Worm (Caenorhabditis elegans) whole organism, L4 larva: ENCODE data around the gene F31E8.5.
A peak's percentile ranks its signal among the peaks of the same experiment; 100 is the strongest.

Experiments used
- F49E8.2 ChIP-seq: sonication (generic microtip); optimal IDR thresholded peaks from 2 replicates; lab custom pipeline; 2016; ENCODE audit warnings: missing compliant biosample characterization, mild to moderate bottlenecking, missing genetic modification characterization, borderline replicate concordance
- T20F7.1 ChIP-seq: fragments of 200-800 bp; sonication (Bioruptor generic); optimal IDR thresholded peaks from 2 replicates; lab custom pipeline; 2018; ENCODE audit warnings: mild to moderate bottlenecking, missing genetic modification characterization, missing compliant biosample characterization
- T26A8.4 ChIP-seq: fragments of 200-800 bp; sonication (Bioruptor generic); IDR thresholded peaks from 2 replicates; pipeline ENCODE4 v1.3.6; 2022; ENCODE audit warnings: missing genetic modification characterization, missing compliant biosample characterization
- Y5F2A.4 ChIP-seq: fragments of 200-800 bp; sonication (Bioruptor generic); optimal IDR thresholded peaks from 2 replicates; lab custom pipeline; 2018; ENCODE audit warnings: mild to moderate bottlenecking, missing genetic modification characterization, missing compliant biosample characterization
- Y75B8A.6 ChIP-seq: fragments of 200-800 bp; sonication (Bioruptor generic); IDR thresholded peaks from 2 replicates; pipeline ENCODE4 v1.3.6; 2022; ENCODE audit warnings: missing genetic modification reagents, missing genetic modification characterization, missing compliant biosample characterization
- ZK337.2 ChIP-seq: fragments of 200-800 bp; sonication (Bioruptor generic); IDR thresholded peaks from 2 replicates; pipeline ENCODE4 v1.3.6; 2022; ENCODE audit warnings: missing genetic modification reagents, missing genetic modification characterization, missing compliant biosample characterization
- arid-1 ChIP-seq: fragments of 200-800 bp; sonication (Bioruptor generic); conservative IDR thresholded peaks from 2 replicates; pipeline ENCODE4 v1.3.6; 2022; ENCODE audit warnings: missing genetic modification reagents, missing genetic modification characterization, missing compliant biosample characterization
- ceh-20 ChIP-seq: fragments of 200-800 bp; sonication (Bioruptor generic); IDR thresholded peaks from 2 replicates; pipeline ENCODE4 v1.3.6; 2022; ENCODE audit warnings: missing genetic modification reagents, missing genetic modification characterization, missing compliant biosample characterization
- ceh-82 ChIP-seq: sonication (generic microtip); optimal IDR thresholded peaks from 2 replicates; lab custom pipeline; 2017; ENCODE audit warnings: missing biosample characterization, missing genetic modification characterization
- ces-1 ChIP-seq: fragments of 150-350 bp; sonication (generic microtip); optimal IDR thresholded peaks from 4 replicates; lab custom pipeline; 2014; ENCODE audit warnings: missing biosample characterization, missing genetic modification reagents, missing genetic modification characterization
- cey-2 ChIP-seq: sonication (generic microtip); optimal IDR thresholded peaks from 3 replicates; lab custom pipeline; 2017; ENCODE audit warnings: missing genetic modification characterization, mild to moderate bottlenecking, missing compliant biosample characterization, antibody characterized with exemption, borderline replicate concordance; ENCODE audit not compliant: insufficient read depth
- daf-16 ChIP-seq, 3 experiments: sonication (generic microtip); optimal IDR thresholded peaks; 2 replicates each; lab custom pipeline; 2016 to 2017; ENCODE audit warnings: missing genetic modification characterization in 3 of 3, missing genetic modification reagents in 3 of 3, mild to moderate bottlenecking in 2 of 3, missing compliant biosample characterization in 2 of 3, missing biosample characterization in 1 of 3, moderate library complexity in 1 of 3
- daf-8 ChIP-seq: fragments of 200-800 bp; sonication (Bioruptor generic); IDR thresholded peaks from 2 replicates; pipeline ENCODE4 v1.3.6; 2022; ENCODE audit warnings: missing genetic modification characterization, missing compliant biosample characterization
- dmd-6 ChIP-seq: fragments of 200-800 bp; sonication (Bioruptor generic); IDR thresholded peaks from 2 replicates; pipeline ENCODE4 v1.3.6; 2022; ENCODE audit warnings: missing genetic modification reagents, missing genetic modification characterization, missing compliant biosample characterization
- dpl-1 ChIP-seq: fragments of 150-350 bp; optimal IDR thresholded peaks from 2 replicates; lab custom pipeline; 2014; ENCODE audit warnings: missing biosample characterization, missing genetic modification reagents, missing genetic modification characterization
- dve-1 ChIP-seq: sonication (generic microtip); optimal IDR thresholded peaks from 2 replicates; lab custom pipeline; 2017; ENCODE audit warnings: antibody characterized with exemption, mild to moderate bottlenecking, missing genetic modification characterization, missing compliant biosample characterization; ENCODE audit not compliant: insufficient read depth
- fkh-10 ChIP-seq: fragments of 150-350 bp; optimal IDR thresholded peaks from 2 replicates; lab custom pipeline; 2014; ENCODE audit warnings: missing biosample characterization, missing genetic modification reagents, missing genetic modification characterization
- hlh-11 ChIP-seq: fragments of 200-800 bp; sonication (Bioruptor generic); optimal IDR thresholded peaks from 2 replicates; lab custom pipeline; 2018; ENCODE audit warnings: mild to moderate bottlenecking, missing genetic modification characterization, missing compliant biosample characterization
- hlh-30 ChIP-seq: sonication (generic microtip); optimal IDR thresholded peaks from 2 replicates; lab custom pipeline; 2017; ENCODE audit warnings: antibody characterized with exemption, mild to moderate bottlenecking, missing genetic modification characterization, missing compliant biosample characterization; ENCODE audit not compliant: insufficient read depth
- jun-1 ChIP-seq: fragments of 150-350 bp; optimal IDR thresholded peaks from 2 replicates; lab custom pipeline; 2014; ENCODE audit warnings: missing biosample characterization, missing genetic modification reagents, missing genetic modification characterization
- lin-13 ChIP-seq: fragments of 150-350 bp; optimal IDR thresholded peaks from 2 replicates; lab custom pipeline; 2014; ENCODE audit warnings: missing biosample characterization, missing genetic modification reagents, missing genetic modification characterization
- lin-15B ChIP-seq: fragments of 150-350 bp; sonication (generic microtip); optimal IDR thresholded peaks from 3 replicates; lab custom pipeline; 2014; ENCODE audit warnings: missing biosample characterization, missing genetic modification characterization
- lsy-2 ChIP-seq, 2 experiments: fragments of 150-350 bp in 1 of 2; sonication (generic microtip) in 1 of 2; optimal IDR thresholded peaks; 2 replicates each; lab custom pipeline; 2014 to 2017; ENCODE audit warnings: missing biosample characterization in 2 of 2, missing genetic modification characterization in 2 of 2
- madf-5 ChIP-seq, 2 experiments: fragments of 200-800 bp; sonication (Bioruptor generic); IDR thresholded peaks; 2 replicates each; pipeline ENCODE4 v1.3.6; 2022; ENCODE audit warnings: missing compliant biosample characterization in 2 of 2, missing genetic modification characterization in 2 of 2
- madf-9 ChIP-seq: fragments of 200-800 bp; sonication (Bioruptor generic); conservative IDR thresholded peaks from 2 replicates; pipeline ENCODE4 v1.3.6; 2022; ENCODE audit warnings: missing genetic modification reagents, missing genetic modification characterization, missing compliant biosample characterization
- mdt-29 ChIP-seq: fragments of 200-800 bp; sonication (Bioruptor generic); IDR thresholded peaks from 2 replicates; pipeline ENCODE4 v1.3.6; 2022; ENCODE audit warnings: missing genetic modification reagents, missing genetic modification characterization, missing compliant biosample characterization
- mxl-3 ChIP-seq: fragments of 200-800 bp; sonication (Bioruptor generic); optimal IDR thresholded peaks from 2 replicates; lab custom pipeline; 2018; ENCODE audit warnings: mild to moderate bottlenecking, missing genetic modification characterization, missing compliant biosample characterization
- nhr-111 ChIP-seq: fragments of 200-800 bp; sonication (Bioruptor generic); optimal IDR thresholded peaks from 2 replicates; lab custom pipeline; 2018; ENCODE audit warnings: mild to moderate bottlenecking, missing genetic modification characterization, missing compliant biosample characterization
- nhr-237 ChIP-seq: sonication (generic microtip); optimal IDR thresholded peaks from 2 replicates; lab custom pipeline; 2017; ENCODE audit warnings: missing biosample characterization, missing genetic modification characterization
- nhr-77 ChIP-seq: fragments of 150-350 bp; optimal IDR thresholded peaks from 2 replicates; lab custom pipeline; 2014; ENCODE audit warnings: missing biosample characterization, missing genetic modification characterization
- pha-4 ChIP-seq, 2 experiments: fragments of 150-350 bp in 1 of 2; fragments of 200-800 bp in 1 of 2; sonication (Bioruptor generic) in 1 of 2; IDR thresholded peaks in 1 of 2; optimal IDR thresholded peaks in 1 of 2; 2 replicates each; pipeline versions ENCODE4 v1.3.6 to Lab custom; 2014 to 2022; ENCODE audit warnings: missing genetic modification characterization in 2 of 2, missing genetic modification reagents in 2 of 2, missing biosample characterization in 1 of 2, missing compliant biosample characterization in 1 of 2
- pqm-1 ChIP-seq: sonication (generic microtip); optimal IDR thresholded peaks from 2 replicates; lab custom pipeline; 2017; ENCODE audit warnings: missing biosample characterization, missing genetic modification characterization
- spr-3 ChIP-seq: fragments of 200-800 bp; sonication (Bioruptor generic); optimal IDR thresholded peaks from 2 replicates; lab custom pipeline; 2018; ENCODE audit warnings: mild to moderate bottlenecking, missing genetic modification characterization, missing compliant biosample characterization
- tag-97 ChIP-seq: fragments of 200-800 bp; sonication (Bioruptor generic); IDR thresholded peaks from 2 replicates; pipeline ENCODE4 v1.3.6; 2022; ENCODE audit warnings: missing genetic modification characterization, missing compliant biosample characterization
- tra-1 ChIP-seq: fragments of 200-800 bp; sonication (Bioruptor generic); IDR thresholded peaks from 2 replicates; pipeline ENCODE4 v1.3.6; 2022; ENCODE audit warnings: missing genetic modification reagents, missing genetic modification characterization, missing compliant biosample characterization
- unc-39 ChIP-seq: sonication (generic microtip); optimal IDR thresholded peaks from 2 replicates; lab custom pipeline; 2017; ENCODE audit warnings: missing biosample characterization, missing genetic modification characterization
- unc-62 ChIP-seq, 3 experiments: fragments of 150-350 bp in 1 of 3; sonication (generic microtip); optimal IDR thresholded peaks in 2 of 3; peaks in 1 of 3; 1 replicate in 1 of 3; 2 replicates in 2 of 3; lab custom pipeline; 2014 to 2017; ENCODE audit warnings: missing biosample characterization in 3 of 3, missing genetic modification characterization in 3 of 3, missing genetic modification reagents in 3 of 3, missing genotype in 1 of 3
- vab-7 ChIP-seq: fragments of 200-800 bp; sonication (Bioruptor generic); IDR thresholded peaks from 2 replicates; pipeline ENCODE4 v1.3.6; 2022; ENCODE audit warnings: missing genetic modification reagents, missing genetic modification characterization, missing compliant biosample characterization
- zfp-3 ChIP-seq: fragments of 200-800 bp; sonication (Bioruptor generic); conservative IDR thresholded peaks from 2 replicates; pipeline ENCODE4 v1.3.6; 2022; ENCODE audit warnings: missing genetic modification reagents, missing genetic modification characterization, missing compliant biosample characterization
- ztf-11 ChIP-seq: fragments of 150-350 bp; optimal IDR thresholded peaks from 2 replicates; lab custom pipeline; 2014; ENCODE audit warnings: missing biosample characterization, missing genetic modification characterization

F31E8.5 gene

DNA sequence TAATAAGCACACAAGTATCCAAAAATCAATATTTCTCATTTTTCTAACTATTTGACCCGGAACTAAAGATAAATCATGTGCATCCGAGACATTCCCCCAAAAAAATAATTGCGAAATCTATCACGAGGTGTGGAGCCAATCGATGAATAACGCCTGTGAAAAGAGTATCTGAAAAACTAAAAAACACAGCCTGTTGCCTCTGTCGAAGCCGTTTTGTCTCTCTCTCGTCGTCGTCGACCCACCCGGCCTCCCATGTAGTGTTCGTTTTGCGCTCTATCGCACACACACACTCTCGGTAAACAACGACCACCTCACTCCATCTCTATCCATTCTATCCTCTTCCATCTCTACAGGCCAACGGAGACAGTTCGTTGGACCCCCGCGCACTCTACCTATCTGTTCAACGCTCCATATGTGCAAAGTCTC, 24.3 kb downstream of the F31E8.5 start (continued):
- TF ChIP-seq ceh-20 (GFP tag; lab: Robert Waterston, UW) = peak; percentile 77
- no peak for TF ChIP-seq Y75B8A.6 (GFP tag; lab: Robert Waterston, UW)
- peak; percentile 55 for TF ChIP-seq dpl-1 (GFP tag; lab: Kevin White, UChicago)
- TF ChIP-seq mxl-3 (GFP tag; lab: Kevin White, UChicago) = peak; percentile 75
- 0 out of 2 replicates have a peak, but pooled peaks have one; percentile 33 for TF ChIP-seq tra-1 (GFP tag; lab: Robert Waterston, UW)
- peak; percentile 69 for TF ChIP-seq hlh-11 (tag; lab: Kevin White, UChicago)
- no peak for TF ChIP-seq ces-1
- TF ChIP-seq vab-7 (GFP tag; lab: Robert Waterston, UW) = no peak
- TF ChIP-seq jun-1 (tag; lab: Kevin White, UChicago) = no peak
- no peak for TF ChIP-seq tag-97 (GFP tag; lab: Robert Waterston, UW)
- TF ChIP-seq ZK337.2 (GFP tag; lab: Robert Waterston, UW) = no peak
- TF ChIP-seq dmd-6 (GFP tag; lab: Robert Waterston, UW) = peak; percentile 44
- TF ChIP-seq unc-39 = no peak
- peak; percentile 49 for TF ChIP-seq T20F7.1 (GFP tag; lab: Kevin White, UChicago)
- TF ChIP-seq madf-9 = 0 out of 2 replicates have a peak, but pooled peaks have one; percentile 23
- 0 out of 2 replicates have a peak, but pooled peaks have one; percentile 40 for TF ChIP-seq arid-1 (GFP tag; lab: Robert Waterston, UW)
- TF ChIP-seq nhr-77 = no peak

DNA sequence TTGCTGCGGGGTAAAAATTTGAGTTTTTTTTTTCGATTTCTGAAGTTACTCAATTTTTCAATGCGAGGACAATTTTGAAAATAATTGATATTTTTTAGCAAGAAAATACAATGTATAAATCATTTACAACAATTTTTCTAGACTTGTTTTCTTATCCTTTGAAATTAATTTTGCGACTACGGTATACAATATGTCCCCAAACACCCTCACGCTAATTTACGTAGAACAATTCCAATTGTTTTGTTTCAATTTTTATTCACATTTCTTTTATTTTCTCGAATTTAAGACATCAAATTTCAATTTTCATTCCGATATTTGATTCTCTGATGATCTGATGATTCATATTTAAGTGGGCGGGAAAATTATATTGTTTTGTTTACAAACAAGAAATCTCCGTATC, 25.1 kb downstream of the F31E8.5 start:
- TF ChIP-seq nhr-111 (GFP tag; lab: Kevin White, UChicago) (no peak), unc-62 (GFP tag; optimal IDR thresholded peaks at IDR 0.05 in 1 of 2; lab: Kevin White, UChicago) (peak in 1 of 2 experiments; percentile 60), unc-62 (tag; optimal IDR thresholded peaks at IDR 0.05; lab: Kevin White, UChicago) (no peak), lsy-2 (tag; optimal IDR thresholded peaks at IDR 0.05; lab: Kevin White, UChicago) (peak in 1 of 2 experiments; percentile 7), F49E8.2 (tag; lab: Kevin White, UChicago) (no peak), T26A8.4 (GFP tag; lab: Robert Waterston, UW) (no peak)

DNA sequence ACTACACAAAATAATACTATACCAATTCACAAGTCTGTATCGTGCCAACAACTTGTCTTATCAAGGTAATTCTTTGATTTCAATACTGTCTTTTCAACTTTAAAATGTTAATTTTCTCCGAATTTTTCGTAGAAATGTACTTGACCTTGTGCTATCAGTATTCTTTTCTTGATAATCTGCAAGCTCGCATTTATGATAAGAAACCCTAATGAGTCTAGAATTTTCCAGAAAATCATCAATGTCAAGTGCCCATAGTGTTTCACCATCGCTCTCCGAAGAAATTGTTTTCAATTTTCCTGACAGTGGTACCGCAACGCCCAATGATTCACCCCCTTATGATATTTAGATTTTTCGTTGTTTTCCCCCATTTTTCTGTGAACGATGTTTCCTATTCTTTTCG, 25.8 kb downstream of the F31E8.5 start:
- TF ChIP-seq ztf-11 (no peak), jun-1 (tag; lab: Kevin White, UChicago) (no peak), dmd-6 (GFP tag; lab: Robert Waterston, UW) (peak; percentile 46; the same call in 1 of the 2 replicates), tra-1 (GFP tag; lab: Robert Waterston, UW) (0 out of 2 replicates have a peak, but pooled peaks have one; percentile 17), nhr-77 (no peak), Y5F2A.4 (GFP tag; lab: Kevin White, UChicago) (no peak), hlh-30 (tag; lab: Kevin White, UChicago) (peak; percentile 18), mdt-29 (GFP tag; lab: Robert Waterston, UW) (peak; percentile 59; the same call in 1 of the 2 replicates), nhr-237 (tag; lab: Kevin White, UChicago) (no peak), unc-62 (GFP tag; optimal IDR thresholded peaks at IDR 0.05 in 1 of 2; lab: Kevin White, UChicago) (peak in 1 of 2 experiments; percentile 55), unc-62 (tag; optimal IDR thresholded peaks at IDR 0.05; lab: Kevin White, UChicago) (no peak), pqm-1 (tag; lab: Kevin White, UChicago) (peak; percentile 4), hlh-11 (tag; lab: Kevin White, UChicago) (peak; percentile 60), lin-13 (GFP tag; lab: Kevin White, UChicago) (no peak), dve-1 (tag; lab: Kevin White, UChicago) (peak; percentile 31), daf-16 (GFP tag; optimal IDR thresholded peaks at IDR 0.05; lab: Kevin White, UChicago) (no peak), daf-16 (tag; optimal IDR thresholded peaks at IDR 0.05; lab: Kevin White, UChicago) (peak; percentile 89), spr-3 (no peak)

DNA sequence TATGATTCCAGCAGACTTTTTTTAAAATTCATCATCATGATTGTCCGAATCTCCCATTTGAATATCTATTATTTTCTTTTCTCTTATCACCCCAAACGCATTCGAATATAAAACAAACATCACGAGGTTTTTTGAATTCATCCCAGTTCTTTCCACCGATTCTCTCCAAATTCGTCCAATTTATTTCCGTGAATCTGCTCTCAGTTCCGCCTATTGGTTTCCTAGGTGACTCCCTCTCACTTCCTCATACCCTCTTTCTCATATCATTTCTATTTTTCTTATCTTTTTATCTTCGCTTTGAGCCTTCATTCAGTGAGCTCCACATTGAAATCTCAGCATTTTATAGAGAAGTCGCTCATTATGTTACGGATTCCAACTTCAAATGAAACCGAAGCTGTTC, 28.0 kb downstream of the F31E8.5 start, which contains the start of gene T13C2.7:
Gene T13C2.7 (plus strand): TSS at position 301 of the 400 bp plus-strand sequence.
- no peak for TF ChIP-seq spr-3
- no peak for TF ChIP-seq zfp-3 (GFP tag; lab: Robert Waterston, UW)
- TF ChIP-seq pha-4 (GFP tag; IDR thresholded peaks at IDR 0.05; lab: Robert Waterston, UW) = no peak
- TF ChIP-seq pha-4 (tag; optimal IDR thresholded peaks at IDR 0.05; lab: Kevin White, UChicago) = no peak
- TF ChIP-seq lin-15B (tag; lab: Kevin White, UChicago) = no peak
- no peak for TF ChIP-seq madf-5 (GFP tag; IDR thresholded peaks at IDR 0.05; lab: Robert Waterston, UW)
- no peak for TF ChIP-seq fkh-10
- TF ChIP-seq hlh-30 (tag; lab: Kevin White, UChicago) = no peak
- no peak for TF ChIP-seq mxl-3 (GFP tag; lab: Kevin White, UChicago)
- TF ChIP-seq daf-8 (GFP tag; lab: Robert Waterston, UW) = no peak
- TF ChIP-seq ceh-82 (tag; lab: Kevin White, UChicago) = no peak
- TF ChIP-seq Y75B8A.6 (GFP tag; lab: Robert Waterston, UW) = no peak
- TF ChIP-seq cey-2 (tag; lab: Kevin White, UChicago) = no peak
- TF ChIP-seq, all 104 proteins: peak for 0
